Fruit fly (Drosophila melanogaster) whole organism, pupa: ENCODE results near the gene CG32228.

Experiments
- CG10348 ChIP-seq: fragments of 200-800 bp; sonication (Bioruptor generic); IDR thresholded peaks from 2 replicates; pipeline ENCODE4 v1.3.6; 2022; ENCODE audit warnings: missing biosample characterization, missing genetic modification characterization
- CG12605 ChIP-seq: fragments of 200-800 bp; sonication (Bioruptor generic); IDR thresholded peaks from 2 replicates; pipeline ENCODE4 v1.3.6; 2022; ENCODE audit warnings: missing biosample characterization, missing genetic modification characterization
- CG13204 ChIP-seq: fragments of 200-800 bp; sonication (Bioruptor generic); optimal IDR thresholded peaks from 2 replicates; lab custom pipeline; 2018; ENCODE audit warnings: missing biosample characterization, mild to moderate bottlenecking, missing genetic modification characterization, moderate library complexity
- CG14655 ChIP-seq: fragments of 200-800 bp; sonication (Bioruptor generic); optimal IDR thresholded peaks from 3 replicates; lab custom pipeline; 2017; ENCODE audit warnings: mild to moderate bottlenecking, missing biosample characterization, missing genetic modification reagents, missing genetic modification characterization
- CG15710 ChIP-seq: fragments of 200-800 bp; sonication (Bioruptor generic); optimal IDR thresholded peaks from 2 replicates; lab custom pipeline; 2018; ENCODE audit warnings: missing biosample characterization, mild to moderate bottlenecking, missing genetic modification characterization, moderate library complexity
- CG17806 ChIP-seq: fragments of 200-800 bp; sonication (Bioruptor generic); optimal IDR thresholded peaks from 2 replicates; lab custom pipeline; 2018; ENCODE audit warnings: missing biosample characterization, mild to moderate bottlenecking, missing genetic modification characterization, moderate library complexity
- CG32121 ChIP-seq: fragments of 200-800 bp; sonication (Bioruptor generic); IDR thresholded peaks from 2 replicates; pipeline ENCODE4 v1.3.6; 2022; ENCODE audit warnings: missing biosample characterization, missing genetic modification characterization
- CG34367 ChIP-seq: fragments of 200-800 bp; sonication (Bioruptor generic); optimal IDR thresholded peaks from 2 replicates; lab custom pipeline; 2018; ENCODE audit warnings: missing biosample characterization, mild to moderate bottlenecking, missing genetic modification characterization
- CG4496 ChIP-seq: fragments of 200-800 bp; sonication (Bioruptor generic); IDR thresholded peaks from 3 replicates; pipeline ENCODE4 v1.3.6; 2022; ENCODE audit warnings: missing biosample characterization, missing genetic modification characterization
- CG8159 ChIP-seq: fragments of 200-800 bp; sonication (Bioruptor generic); optimal IDR thresholded peaks from 3 replicates; lab custom pipeline; 2018; ENCODE audit warnings: missing biosample characterization, mild to moderate bottlenecking, missing genetic modification characterization, moderate library complexity
- CG8301 ChIP-seq: fragments of 200-800 bp; sonication (Bioruptor generic); optimal IDR thresholded peaks from 2 replicates; lab custom pipeline; 2018; ENCODE audit warnings: missing biosample characterization, mild to moderate bottlenecking, missing genetic modification characterization
- CG9948 ChIP-seq: fragments of 200-800 bp; sonication (Bioruptor generic); optimal IDR thresholded peaks from 2 replicates; lab custom pipeline; 2018; ENCODE audit warnings: missing biosample characterization, mild to moderate bottlenecking, missing genetic modification characterization, moderate library complexity
- D1 ChIP-seq: fragments of 200-800 bp; sonication (Bioruptor generic); optimal IDR thresholded peaks from 2 replicates; lab custom pipeline; 2018; ENCODE audit warnings: missing biosample characterization, mild to moderate bottlenecking, missing genetic modification characterization, moderate library complexity
- EcR ChIP-seq: fragments of 200-800 bp; sonication (Bioruptor generic); optimal IDR thresholded peaks from 3 replicates; lab custom pipeline; 2019; ENCODE audit warnings: missing biosample characterization, missing genetic modification characterization, mild to moderate bottlenecking, moderate library complexity, missing genetic modification reagents
- Ets98B ChIP-seq: fragments of 200-800 bp; sonication (Bioruptor generic); IDR thresholded peaks from 2 replicates; pipeline ENCODE4 v1.3.6; 2022; ENCODE audit warnings: missing biosample characterization, missing genetic modification characterization
- Pif1A ChIP-seq: fragments of 200-800 bp; sonication (Bioruptor generic); optimal IDR thresholded peaks from 3 replicates; lab custom pipeline; 2016; ENCODE audit warnings: missing biosample characterization, missing genetic modification characterization
- Pif1B ChIP-seq: fragments of 200-800 bp; sonication (Bioruptor generic); optimal IDR thresholded peaks from 3 replicates; lab custom pipeline; 2016; ENCODE audit warnings: missing biosample characterization, missing genetic modification characterization
- Snoo ChIP-seq: fragments of 200-800 bp; sonication (Bioruptor generic); optimal IDR thresholded peaks from 3 replicates; lab custom pipeline; 2017; ENCODE audit warnings: missing biosample characterization, mild to moderate bottlenecking, missing genetic modification characterization, inconsistent platforms
- fd96Ca ChIP-seq: fragments of 200-800 bp; sonication (Bioruptor generic); IDR thresholded peaks from 3 replicates; pipeline ENCODE4 v1.3.6; 2022; ENCODE audit warnings: missing biosample characterization, missing genetic modification characterization
- gl ChIP-seq: fragments of 200-800 bp; sonication (Bioruptor generic); optimal IDR thresholded peaks from 2 replicates; lab custom pipeline; 2018; ENCODE audit warnings: missing biosample characterization, mild to moderate bottlenecking, missing genetic modification characterization
- rn ChIP-seq: fragments of 200-800 bp; sonication (Bioruptor generic); IDR thresholded peaks from 2 replicates; pipeline ENCODE4 v1.3.6; 2022; ENCODE audit warnings: missing biosample characterization, missing genetic modification characterization

Gene CG32228

dm6 chr3L:20226153-20226552, 39.5 kb upstream of the CG32228 start:
- TF ChIP-seq CG17806 (tag; lab: Kevin White, UChicago) (no peak), CG34367 (tag; lab: Kevin White, UChicago) (no peak), CG4496 (no peak), CG15710 (tag; lab: Kevin White, UChicago) (no peak), CG10348 (GFP tag; lab: Robert Waterston, UW) (no peak)

- no peak for TF ChIP-seq CG8301 (tag; lab: Kevin White, UChicago)
- TF ChIP-seq EcR = peak; percentile 97
Observed at dm6 chr3L:20230178-20230775, 35.3 kb upstream of the CG32228 start.

- no peak for TF ChIP-seq EcR
- no peak for TF ChIP-seq CG10348 (GFP tag; lab: Robert Waterston, UW)
- no peak for TF ChIP-seq rn
- no peak for TF ChIP-seq fd96Ca (GFP tag; lab: Robert Waterston, UW)
- no peak for TF ChIP-seq CG4496
Observed at dm6 chr3L:20231369-20231768, 34.2 kb upstream of the CG32228 start, which contains the start of gene CG13813. TSS of gene CG13813 (plus strand) at chr3L:20231669.

dm6 chr3L:20237167-20237566, 28.4 kb upstream of the CG32228 start:
- no peak for TF ChIP-seq CG14655 (GFP tag; lab: Kevin White, UChicago)
- no peak for TF ChIP-seq Pif1B (GFP tag; lab: Kevin White, UChicago)
- no peak for TF ChIP-seq Pif1A
- no peak for TF ChIP-seq CG13204 (GFP tag; lab: Kevin White, UChicago)
- no peak for TF ChIP-seq EcR
- no peak for TF ChIP-seq Ets98B (GFP tag; lab: Robert Waterston, UW)
- TF ChIP-seq CG32121 (GFP tag; lab: Robert Waterston, UW) = no peak
- no peak for TF ChIP-seq CG34367 (tag; lab: Kevin White, UChicago)
- TF ChIP-seq CG12605 (GFP tag; lab: Robert Waterston, UW) = no peak
- no peak for TF ChIP-seq CG4496
- TF ChIP-seq CG8159 (tag; lab: Kevin White, UChicago) = no peak
- TF ChIP-seq CG10348 (GFP tag; lab: Robert Waterston, UW) = no peak
- no peak for TF ChIP-seq Snoo (tag; lab: Kevin White, UChicago)
- TF ChIP-seq CG17806 (tag; lab: Kevin White, UChicago) = no peak
- TF ChIP-seq rn = no peak
- TF ChIP-seq CG8301 (tag; lab: Kevin White, UChicago) = no peak
- no peak for TF ChIP-seq gl (tag; lab: Kevin White, UChicago)
- TF ChIP-seq CG9948 (tag; lab: Kevin White, UChicago) = no peak

- no peak for TF ChIP-seq CG34367 (tag; lab: Kevin White, UChicago)
- TF ChIP-seq Pif1B (GFP tag; lab: Kevin White, UChicago) = no peak
- TF ChIP-seq gl (tag; lab: Kevin White, UChicago) = no peak
- no peak for TF ChIP-seq CG14655 (GFP tag; lab: Kevin White, UChicago)
- no peak for TF ChIP-seq CG12605 (GFP tag; lab: Robert Waterston, UW)
Observed at dm6 chr3L:20240753-20241152, 24.9 kb upstream of the CG32228 start, which contains the start of gene Clc. TSS of gene Clc (plus strand) at chr3L:20241053.

dm6 chr3L:20241163-20241970, 24.2 kb upstream of the CG32228 start, which contains the start of the genes CG6951 and CG17233:
TSS of gene CG6951 (plus strand) at chr3L:20241267.
TSS of gene CG17233 (minus strand) at chr3L:20241903.
- TF ChIP-seq CG32121 (GFP tag; lab: Robert Waterston, UW) = 0 out of 2 replicates have a peak, but pooled peaks have one; percentile 21
- TF ChIP-seq fd96Ca (GFP tag; lab: Robert Waterston, UW) = no peak; the same call in 2 of the 3 replicates
- no peak for TF ChIP-seq D1
- no peak for TF ChIP-seq gl (tag; lab: Kevin White, UChicago)
- TF ChIP-seq CG4496 = 0 out of 3 replicates have a peak, but pooled peaks have one; percentile 7
- no peak for TF ChIP-seq Pif1B (GFP tag; lab: Kevin White, UChicago)
- no peak for TF ChIP-seq CG13204 (GFP tag; lab: Kevin White, UChicago)
- peak; percentile 21 for TF ChIP-seq EcR
- no peak for TF ChIP-seq Snoo (tag; lab: Kevin White, UChicago)
- TF ChIP-seq CG15710 (tag; lab: Kevin White, UChicago) = no peak
